Worm (Caenorhabditis elegans) whole organism, young adult: ENCODE data around the gene D1086.6.

Experiments used
- F10E7.11 ChIP-seq: sonication (generic microtip); optimal IDR thresholded peaks from 2 replicates; lab custom pipeline; 2017; ENCODE audit warnings: mild to moderate bottlenecking, missing genetic modification characterization, moderate library complexity, missing compliant biosample characterization
- F49E8.2 ChIP-seq: sonication (generic microtip); optimal IDR thresholded peaks from 3 replicates; lab custom pipeline; 2017; ENCODE audit warnings: missing genetic modification characterization, mild to moderate bottlenecking, missing compliant biosample characterization, antibody characterized with exemption, moderate library complexity; ENCODE audit not compliant: insufficient read depth
- F52B5.7 ChIP-seq: sonication (generic microtip); optimal IDR thresholded peaks from 2 replicates; lab custom pipeline; 2016; ENCODE audit warnings: mild to moderate bottlenecking, missing genetic modification characterization, missing compliant biosample characterization
- F55B11.4 ChIP-seq: sonication (generic microtip); optimal IDR thresholded peaks from 2 replicates; lab custom pipeline; 2016; ENCODE audit warnings: missing compliant biosample characterization, missing genetic modification characterization, borderline replicate concordance; ENCODE audit not compliant: insufficient read depth
- F57A8.1 ChIP-seq: fragments of 200-800 bp; sonication (Bioruptor generic); optimal IDR thresholded peaks from 2 replicates; lab custom pipeline; 2018; ENCODE audit warnings: mild to moderate bottlenecking, missing genetic modification characterization, moderate library complexity, missing compliant biosample characterization
- K11D2.4 ChIP-seq: fragments of 200-800 bp; sonication (Bioruptor generic); IDR thresholded peaks from 2 replicates; pipeline ENCODE4 v1.3.6; 2022; ENCODE audit warnings: missing genetic modification reagents, missing genetic modification characterization, missing compliant biosample characterization
- Y56A3A.18 ChIP-seq: fragments of 200-800 bp; sonication (Bioruptor generic); IDR thresholded peaks from 2 replicates; pipeline ENCODE4 v1.3.6; 2022; ENCODE audit warnings: missing genetic modification reagents, missing genetic modification characterization, missing compliant biosample characterization
- aptf-2 ChIP-seq: fragments of 200-800 bp; sonication (Bioruptor generic); conservative IDR thresholded peaks from 2 replicates; pipeline ENCODE4 v1.3.6; 2022; ENCODE audit warnings: missing genetic modification reagents, missing genetic modification characterization, missing compliant biosample characterization
- attf-5 ChIP-seq: fragments of 200-800 bp; sonication (Bioruptor generic); optimal IDR thresholded peaks from 2 replicates; lab custom pipeline; 2018; ENCODE audit warnings: mild to moderate bottlenecking, missing genetic modification characterization, missing compliant biosample characterization
- bed-1 ChIP-seq: fragments of 200-800 bp; sonication (Bioruptor generic); IDR thresholded peaks from 2 replicates; pipeline ENCODE4 v1.3.6; 2022; ENCODE audit warnings: missing genetic modification reagents, missing genetic modification characterization, missing compliant biosample characterization
- cebp-1 ChIP-seq, 2 experiments: fragments of 200-800 bp in 1 of 2; sonication (Bioruptor generic) in 1 of 2; sonication (generic microtip) in 1 of 2; IDR thresholded peaks in 1 of 2; optimal IDR thresholded peaks in 1 of 2; 2 replicates each; pipeline versions ENCODE4 v1.3.6 to Lab custom; 2017 to 2022; ENCODE audit warnings: missing compliant biosample characterization in 2 of 2, missing genetic modification characterization in 2 of 2, mild to moderate bottlenecking in 1 of 2, missing genetic modification reagents in 1 of 2, moderate library complexity in 1 of 2
- ceh-27 ChIP-seq: fragments of 200-800 bp; sonication (Bioruptor generic); optimal IDR thresholded peaks from 2 replicates; lab custom pipeline; 2018; ENCODE audit warnings: mild to moderate bottlenecking, missing genetic modification characterization, moderate library complexity, missing compliant biosample characterization
- ceh-40 ChIP-seq: fragments of 200-800 bp; sonication (Bioruptor generic); IDR thresholded peaks from 2 replicates; pipeline ENCODE4 v1.3.6; 2022; ENCODE audit warnings: missing genetic modification characterization, missing compliant biosample characterization
- ceh-58 ChIP-seq: fragments of 200-800 bp; sonication (Bioruptor generic); IDR thresholded peaks from 2 replicates; pipeline ENCODE4 v1.3.6; 2022; ENCODE audit warnings: missing genetic modification characterization, missing compliant biosample characterization
- ceh-91 ChIP-seq: fragments of 200-800 bp; sonication (Bioruptor generic); IDR thresholded peaks from 2 replicates; pipeline ENCODE4 v1.3.6; 2022; ENCODE audit warnings: missing genetic modification reagents, missing genetic modification characterization, missing compliant biosample characterization
- dox-1 ChIP-seq: fragments of 200-800 bp; sonication (Bioruptor generic); IDR thresholded peaks from 2 replicates; pipeline ENCODE4 v1.3.6; 2022; ENCODE audit warnings: missing genetic modification reagents, missing genetic modification characterization, missing compliant biosample characterization
- dpl-1 ChIP-seq: fragments of 150-350 bp; optimal IDR thresholded peaks from 2 replicates; lab custom pipeline; 2014; ENCODE audit warnings: missing biosample characterization, missing genetic modification reagents, missing genetic modification characterization
- egl-18 ChIP-seq: fragments of 200-800 bp; sonication (Bioruptor generic); IDR thresholded peaks from 2 replicates; pipeline ENCODE4 v1.3.6; 2022; ENCODE audit warnings: missing genetic modification reagents, missing genetic modification characterization, missing compliant biosample characterization
- egrh-3 ChIP-seq: fragments of 200-800 bp; sonication (Bioruptor generic); IDR thresholded peaks from 2 replicates; pipeline ENCODE4 v1.3.6; 2022; ENCODE audit warnings: missing genetic modification reagents, missing genetic modification characterization, missing compliant biosample characterization
- gei-17 ChIP-seq: fragments of 200-800 bp; sonication (Bioruptor generic); optimal IDR thresholded peaks from 2 replicates; lab custom pipeline; 2018; ENCODE audit warnings: mild to moderate bottlenecking, missing genetic modification characterization, missing compliant biosample characterization
- hlh-12 ChIP-seq: sonication (generic microtip); optimal IDR thresholded peaks from 2 replicates; lab custom pipeline; 2016; ENCODE audit warnings: missing genetic modification characterization, missing compliant biosample characterization
- hsf-1 ChIP-seq: fragments of 200-800 bp; sonication (Bioruptor generic); IDR thresholded peaks from 2 replicates; pipeline ENCODE4 v1.3.6; 2022; ENCODE audit warnings: missing genetic modification reagents, missing genetic modification characterization, missing compliant biosample characterization
- let-607 ChIP-seq, 2 experiments: fragments of 200-800 bp in 1 of 2; sonication (Bioruptor generic) in 1 of 2; sonication (generic microtip) in 1 of 2; optimal IDR thresholded peaks; 2 replicates each; lab custom pipeline; 2016 to 2018; ENCODE audit warnings: mild to moderate bottlenecking in 2 of 2, missing compliant biosample characterization in 2 of 2, missing genetic modification characterization in 2 of 2, moderate library complexity in 2 of 2, missing genotype in 1 of 2
- lin-26 ChIP-seq: fragments of 200-800 bp; sonication (Bioruptor generic); IDR thresholded peaks from 2 replicates; pipeline ENCODE4 v1.3.6; 2022; ENCODE audit warnings: missing genetic modification reagents, missing genetic modification characterization, missing compliant biosample characterization
- lin-54 ChIP-seq: fragments of 200-800 bp; sonication (Bioruptor generic); optimal IDR thresholded peaks from 2 replicates; lab custom pipeline; 2018; ENCODE audit warnings: mild to moderate bottlenecking, missing genetic modification characterization, missing compliant biosample characterization
- lsl-1 ChIP-seq: fragments of 200-800 bp; sonication (Bioruptor generic); optimal IDR thresholded peaks from 2 replicates; lab custom pipeline; 2018; ENCODE audit warnings: mild to moderate bottlenecking, missing genetic modification characterization, moderate library complexity, missing compliant biosample characterization
- madf-3 ChIP-seq: fragments of 200-800 bp; sonication (Bioruptor generic); IDR thresholded peaks from 2 replicates; pipeline ENCODE4 v1.3.6; 2022; ENCODE audit warnings: missing genetic modification reagents, missing genetic modification characterization, missing compliant biosample characterization
- madf-6 ChIP-seq: fragments of 200-800 bp; sonication (Bioruptor generic); IDR thresholded peaks from 2 replicates; pipeline ENCODE4 v1.3.6; 2022; ENCODE audit warnings: missing genetic modification reagents, missing genetic modification characterization, missing compliant biosample characterization
- madf-8 ChIP-seq: fragments of 200-800 bp; sonication (Bioruptor generic); conservative IDR thresholded peaks from 2 replicates; pipeline ENCODE4 v1.3.6; 2022; ENCODE audit warnings: missing genetic modification reagents, missing genetic modification characterization, missing compliant biosample characterization
- mel-28 ChIP-seq: sonication (generic microtip); optimal IDR thresholded peaks from 2 replicates; lab custom pipeline; 2016; ENCODE audit warnings: borderline replicate concordance, mild to moderate bottlenecking, missing genetic modification characterization, missing compliant biosample characterization
- pha-4 ChIP-seq: fragments of 150-350 bp; sonication (generic microtip); optimal IDR thresholded peaks from 2 replicates; lab custom pipeline; 2014; ENCODE audit warnings: missing biosample characterization, missing genetic modification reagents, missing genetic modification characterization
- rcor-1 ChIP-seq: fragments of 200-800 bp; sonication (Bioruptor generic); IDR thresholded peaks from 2 replicates; pipeline ENCODE4 v1.3.6; 2022; ENCODE audit warnings: missing genetic modification reagents, missing genetic modification characterization, missing compliant biosample characterization
- rpc-1 ChIP-seq, 2 experiments: fragments of 150-350 bp in 1 of 2; sonication (generic microtip) in 1 of 2; optimal IDR thresholded peaks; 2 replicates each; lab custom pipeline; 2014 to 2018; ENCODE audit warnings: missing biosample characterization in 1 of 2, missing genetic modification characterization in 1 of 2, missing genetic modification reagents in 1 of 2, missing genotype in 1 of 2
- snpc-1.3 ChIP-seq: sonication (generic microtip); optimal IDR thresholded peaks from 2 replicates; lab custom pipeline; 2017; ENCODE audit warnings: missing genetic modification characterization, mild to moderate bottlenecking, missing compliant biosample characterization, antibody characterized with exemption, moderate library complexity, missing genotype, missing genetic modification reagents; ENCODE audit not compliant: insufficient read depth
- snpc-3.4 ChIP-seq: sonication (generic microtip); optimal IDR thresholded peaks from 2 replicates; lab custom pipeline; 2017; ENCODE audit warnings: missing genetic modification characterization, mild to moderate bottlenecking, missing compliant biosample characterization, antibody characterized with exemption, moderate library complexity, missing genotype, missing genetic modification reagents
- snpc-4 ChIP-seq, 5 experiments: fragments of 150-350 bp in 1 of 5; sonication (generic microtip) in 4 of 5; optimal IDR thresholded peaks; 2 replicates each; lab custom pipeline; 2014 to 2018; ENCODE audit warnings: missing genetic modification characterization in 5 of 5, missing biosample characterization in 3 of 5, antibody characterized with exemption in 2 of 5, mild to moderate bottlenecking in 2 of 5, missing compliant biosample characterization in 2 of 5, missing genotype in 2 of 5, moderate library complexity in 2 of 5, missing genetic modification reagents in 1 of 5
- somi-1 ChIP-seq: fragments of 200-800 bp; sonication (Bioruptor generic); optimal IDR thresholded peaks from 2 replicates; lab custom pipeline; 2018; ENCODE audit warnings: mild to moderate bottlenecking, missing genetic modification characterization, missing compliant biosample characterization
- unc-130 ChIP-seq: sonication (generic microtip); optimal IDR thresholded peaks from 2 replicates; lab custom pipeline; 2016; ENCODE audit warnings: missing genetic modification reagents, missing genetic modification characterization, missing compliant biosample characterization
- xnd-1 ChIP-seq: sonication (generic microtip); optimal IDR thresholded peaks from 2 replicates; lab custom pipeline; 2016; ENCODE audit warnings: missing genotype, missing genetic modification reagents, missing genetic modification characterization, missing compliant biosample characterization
- zfh-2 ChIP-seq: fragments of 200-800 bp; sonication (Bioruptor generic); conservative IDR thresholded peaks from 2 replicates; pipeline ENCODE4 v1.3.6; 2022; ENCODE audit warnings: missing genetic modification reagents, missing genetic modification characterization, missing compliant biosample characterization
- zim-3 ChIP-seq: sonication (generic microtip); optimal IDR thresholded peaks from 2 replicates; lab custom pipeline; 2017; ENCODE audit warnings: mild to moderate bottlenecking, missing genetic modification characterization, moderate library complexity, missing compliant biosample characterization
- ztf-22 ChIP-seq: fragments of 200-800 bp; sonication (Bioruptor generic); optimal IDR thresholded peaks from 2 replicates; lab custom pipeline; 2018; ENCODE audit warnings: mild to moderate bottlenecking, missing genetic modification characterization, moderate library complexity, missing compliant biosample characterization
- ztf-28 ChIP-seq: fragments of 200-800 bp; sonication (Bioruptor generic); IDR thresholded peaks from 2 replicates; pipeline ENCODE4 v1.3.6; 2022; ENCODE audit warnings: missing genetic modification reagents, missing genetic modification characterization, missing compliant biosample characterization

Gene D1086.6

ce11 chrV:14110042-14110441 is 30.4 kb downstream of the D1086.6 start, which contains the start of gene H39E23.2:
H39E23.2 (plus strand) TSS chrV:14110342.
- TF ChIP-seq rpc-1 (optimal IDR thresholded peaks at IDR 0.05; lab: Kevin White, UChicago) (no peak), rpc-1 (tag; optimal IDR thresholded peaks at IDR 0.05; lab: Kevin White, UChicago) (no peak), F57A8.1 (GFP tag; lab: Kevin White, UChicago) (no peak), snpc-3.4 (no peak), unc-130 (no peak), ceh-27 (GFP tag; lab: Kevin White, UChicago) (no peak), zim-3 (tag; lab: Kevin White, UChicago) (no peak), hlh-12 (no peak), ceh-58 (no peak), let-607 (tag; optimal IDR thresholded peaks at IDR 0.05; lab: Kevin White, UChicago) (no peak), egl-18 (GFP tag; lab: Robert Waterston, UW) (no peak)

DNA sequence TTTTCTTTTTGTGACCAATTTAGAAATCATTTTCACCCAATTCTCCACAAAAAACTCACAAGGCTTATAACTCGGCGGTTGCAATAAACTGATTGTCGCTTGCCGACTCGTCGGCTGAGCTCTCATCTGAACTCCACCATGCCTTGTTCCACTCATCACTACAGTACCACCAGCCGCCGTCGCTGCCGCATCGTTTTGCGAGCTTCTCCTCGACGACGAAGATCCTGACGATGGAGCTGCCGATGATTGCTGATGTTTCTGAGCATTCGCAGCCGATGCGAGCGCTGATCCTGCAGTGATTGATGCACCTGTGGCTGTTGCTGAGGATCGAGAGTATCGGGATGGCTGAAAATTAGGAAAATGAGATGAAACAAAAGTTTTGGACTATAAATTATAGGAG is 41.1 kb downstream of the D1086.6 start:
- TF ChIP-seq let-607 (tag; optimal IDR thresholded peaks at IDR 0.05; lab: Kevin White, UChicago) (no peak), pha-4 (tag; lab: Kevin White, UChicago) (no peak), lin-26 (no peak), hsf-1 (no peak), ceh-40 (GFP tag; lab: Robert Waterston, UW) (no peak), ztf-22 (no peak), dpl-1 (GFP tag; lab: Kevin White, UChicago) (no peak), bed-1 (GFP tag; lab: Robert Waterston, UW) (no peak), zfh-2 (GFP tag; lab: Robert Waterston, UW) (peak; percentile 58; the same call in 1 of the 2 replicates), ztf-28 (GFP tag; lab: Robert Waterston, UW) (no peak), xnd-1 (tag; lab: Kevin White, UChicago) (no peak), rcor-1 (GFP tag; lab: Robert Waterston, UW) (no peak), egrh-3 (GFP tag; lab: Robert Waterston, UW) (peak; percentile 24; the same call in 1 of the 2 replicates), madf-3 (GFP tag; lab: Robert Waterston, UW) (no peak), snpc-1.3 (tag; lab: Kevin White, UChicago) (no peak), lsl-1 (GFP tag; lab: Kevin White, UChicago) (no peak), F10E7.11 (tag; lab: Kevin White, UChicago) (no peak), mel-28 (tag; lab: Kevin White, UChicago) (no peak), lin-54 (GFP tag; lab: Kevin White, UChicago) (no peak), attf-5 (GFP tag; lab: Kevin White, UChicago) (no peak), ceh-91 (GFP tag; lab: Robert Waterston, UW) (no peak), madf-6 (GFP tag; lab: Robert Waterston, UW) (no peak), madf-8 (GFP tag; lab: Robert Waterston, UW) (no peak), K11D2.4 (GFP tag; lab: Robert Waterston, UW) (peak; percentile 26; the same call in 1 of the 2 replicates), F52B5.7 (tag; lab: Kevin White, UChicago) (no peak)

DNA sequence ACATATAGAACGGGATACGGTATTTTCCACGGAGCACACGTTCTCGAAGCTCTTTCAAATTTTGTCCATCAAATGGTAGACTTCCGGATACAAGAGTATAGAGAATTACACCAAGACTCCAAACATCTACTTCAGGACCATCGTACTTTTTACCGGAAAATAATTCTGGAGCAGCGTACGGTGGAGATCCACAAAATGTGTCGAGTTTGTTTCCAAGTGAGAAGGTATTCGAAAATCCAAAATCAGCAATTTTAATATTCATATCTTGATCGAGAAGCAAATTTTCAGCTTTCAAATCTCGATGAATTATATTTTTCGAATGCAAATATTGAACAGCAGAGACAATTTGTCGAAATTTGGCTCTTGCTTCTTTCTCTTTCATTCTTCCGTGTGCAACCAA is 43.6 kb downstream of the D1086.6 start:
- TF ChIP-seq F49E8.2 (tag; lab: Kevin White, UChicago) (no peak), F55B11.4 (tag; lab: Kevin White, UChicago) (no peak), ceh-91 (GFP tag; lab: Robert Waterston, UW) (no peak), aptf-2 (GFP tag; lab: Robert Waterston, UW) (no peak), F10E7.11 (tag; lab: Kevin White, UChicago) (no peak), snpc-4 (GFP tag; optimal IDR thresholded peaks at IDR 0.05; lab: Kevin White, UChicago) (no peak), snpc-4 (tag; optimal IDR thresholded peaks at IDR 0.05; lab: Kevin White, UChicago) (no peak), ceh-58 (no peak), dox-1 (GFP tag; lab: Robert Waterston, UW) (no peak), lsl-1 (GFP tag; lab: Kevin White, UChicago) (no peak), ceh-27 (GFP tag; lab: Kevin White, UChicago) (no peak), ztf-22 (no peak), zfh-2 (GFP tag; lab: Robert Waterston, UW) (no peak), cebp-1 (GFP tag; IDR thresholded peaks at IDR 0.05; lab: Robert Waterston, UW) (no peak), cebp-1 (tag; optimal IDR thresholded peaks at IDR 0.05; lab: Kevin White, UChicago) (no peak), somi-1 (no peak), gei-17 (GFP tag; lab: Kevin White, UChicago) (no peak), Y56A3A.18 (GFP tag; lab: Robert Waterston, UW) (no peak)
- TF ChIP-seq, all 124 proteins: peak for 0
